Worm (Caenorhabditis elegans) whole organism, L4 larva: Measurements from ENCODE around the gene tag-280.

ENCODE experiments used
- F26F4.8 ChIP-seq: fragments of 200-800 bp; sonication (Bioruptor generic); conservative IDR thresholded peaks from 2 replicates; pipeline ENCODE4 v1.3.6; 2022; ENCODE audit warnings: missing genetic modification characterization, missing compliant biosample characterization
- F44E2.7 ChIP-seq: fragments of 200-800 bp; sonication (Bioruptor generic); IDR thresholded peaks from 2 replicates; pipeline ENCODE4 v2.1.2; 2022; ENCODE audit warnings: missing genetic modification characterization, missing compliant biosample characterization
- F49E8.2 ChIP-seq: sonication (generic microtip); optimal IDR thresholded peaks from 2 replicates; lab custom pipeline; 2016; ENCODE audit warnings: missing compliant biosample characterization, mild to moderate bottlenecking, missing genetic modification characterization, borderline replicate concordance
- Y105C5A.15 ChIP-seq: fragments of 200-800 bp; sonication (Bioruptor generic); IDR thresholded peaks from 2 replicates; pipeline ENCODE4 v1.3.6; 2022; ENCODE audit warnings: missing genetic modification characterization, missing compliant biosample characterization
- ZK337.2 ChIP-seq: fragments of 200-800 bp; sonication (Bioruptor generic); IDR thresholded peaks from 2 replicates; pipeline ENCODE4 v1.3.6; 2022; ENCODE audit warnings: missing genetic modification reagents, missing genetic modification characterization, missing compliant biosample characterization
- aha-1 ChIP-seq: fragments of 150-350 bp; peaks from one replicate; lab custom pipeline; 2014; ENCODE audit warnings: missing biosample characterization, missing genetic modification characterization
- ama-1 ChIP-seq: fragments of 150-350 bp; optimal IDR thresholded peaks from 2 replicates; lab custom pipeline; 2014; ENCODE audit warnings: inconsistent platforms, mixed read lengths
- attf-4 ChIP-seq: sonication (generic microtip); optimal IDR thresholded peaks from 3 replicates; lab custom pipeline; 2017; ENCODE audit warnings: missing biosample characterization, missing genetic modification characterization
- ceh-44 ChIP-seq: fragments of 200-800 bp; sonication (Bioruptor generic); IDR thresholded peaks from 2 replicates; pipeline ENCODE4 v1.3.6; 2022; ENCODE audit warnings: missing genetic modification reagents, missing genetic modification characterization, missing compliant biosample characterization
- daf-8 ChIP-seq: fragments of 200-800 bp; sonication (Bioruptor generic); IDR thresholded peaks from 2 replicates; pipeline ENCODE4 v1.3.6; 2022; ENCODE audit warnings: missing genetic modification characterization, missing compliant biosample characterization
- dmd-6 ChIP-seq: fragments of 200-800 bp; sonication (Bioruptor generic); IDR thresholded peaks from 2 replicates; pipeline ENCODE4 v1.3.6; 2022; ENCODE audit warnings: missing genetic modification reagents, missing genetic modification characterization, missing compliant biosample characterization
- dmd-8 ChIP-seq: fragments of 200-800 bp; sonication (Bioruptor generic); IDR thresholded peaks from 2 replicates; pipeline ENCODE4 v1.3.6; 2022; ENCODE audit warnings: missing genetic modification characterization, missing compliant biosample characterization
- dmd-9 ChIP-seq: fragments of 200-800 bp; sonication (Bioruptor generic); IDR thresholded peaks from 2 replicates; pipeline ENCODE4 v1.3.6; 2022; ENCODE audit warnings: missing genetic modification reagents, missing genetic modification characterization, missing compliant biosample characterization
- duxl-1 ChIP-seq: sonication (generic microtip); optimal IDR thresholded peaks from 2 replicates; lab custom pipeline; 2016; ENCODE audit warnings: mild to moderate bottlenecking, missing genetic modification characterization, moderate library complexity, missing compliant biosample characterization; ENCODE audit not compliant: poor library complexity
- fkh-10 ChIP-seq: fragments of 150-350 bp; optimal IDR thresholded peaks from 2 replicates; lab custom pipeline; 2014; ENCODE audit warnings: missing biosample characterization, missing genetic modification reagents, missing genetic modification characterization
- hmg-1.1 ChIP-seq: fragments of 200-800 bp; sonication (Bioruptor generic); IDR thresholded peaks from 2 replicates; pipeline ENCODE4 v1.3.6; 2022; ENCODE audit warnings: missing genetic modification reagents, missing genetic modification characterization, missing compliant biosample characterization
- jun-1 ChIP-seq: fragments of 150-350 bp; optimal IDR thresholded peaks from 2 replicates; lab custom pipeline; 2014; ENCODE audit warnings: missing biosample characterization, missing genetic modification reagents, missing genetic modification characterization
- lin-1 ChIP-seq: fragments of 200-800 bp; sonication (Bioruptor generic); IDR thresholded peaks from 2 replicates; pipeline ENCODE4 v1.3.6; 2022; ENCODE audit warnings: missing genetic modification reagents, missing genetic modification characterization, missing compliant biosample characterization
- lin-29 ChIP-seq: fragments of 200-800 bp; sonication (Bioruptor generic); IDR thresholded peaks from 2 replicates; pipeline ENCODE4 v1.3.6; 2022; ENCODE audit warnings: missing genetic modification reagents, missing genetic modification characterization, missing compliant biosample characterization
- madf-5 ChIP-seq, 2 experiments: fragments of 200-800 bp; sonication (Bioruptor generic); IDR thresholded peaks; 2 replicates each; pipeline ENCODE4 v1.3.6; 2022; ENCODE audit warnings: missing compliant biosample characterization in 2 of 2, missing genetic modification characterization in 2 of 2
- nhr-111 ChIP-seq: fragments of 200-800 bp; sonication (Bioruptor generic); optimal IDR thresholded peaks from 2 replicates; lab custom pipeline; 2018; ENCODE audit warnings: mild to moderate bottlenecking, missing genetic modification characterization, missing compliant biosample characterization
- nhr-28 ChIP-seq: fragments of 150-350 bp; optimal IDR thresholded peaks from 2 replicates; lab custom pipeline; 2014; ENCODE audit warnings: missing biosample characterization, missing genetic modification characterization
- nhr-42 ChIP-seq: fragments of 200-800 bp; sonication (Bioruptor generic); IDR thresholded peaks from 2 replicates; pipeline ENCODE4 v1.3.6; 2022; ENCODE audit warnings: missing genetic modification characterization, missing compliant biosample characterization
- nhr-48 ChIP-seq: sonication (generic microtip); optimal IDR thresholded peaks from 2 replicates; lab custom pipeline; 2016; ENCODE audit warnings: mild to moderate bottlenecking, missing genetic modification characterization, missing compliant biosample characterization
- nhr-6 ChIP-seq: fragments of 150-350 bp; optimal IDR thresholded peaks from 2 replicates; lab custom pipeline; 2014; ENCODE audit warnings: missing biosample characterization, missing genetic modification characterization
- nhr-76 ChIP-seq: fragments of 150-350 bp; optimal IDR thresholded peaks from 2 replicates; lab custom pipeline; 2014; ENCODE audit warnings: missing biosample characterization, missing genetic modification characterization
- pha-4 ChIP-seq, 2 experiments: fragments of 150-350 bp in 1 of 2; fragments of 200-800 bp in 1 of 2; sonication (Bioruptor generic) in 1 of 2; IDR thresholded peaks in 1 of 2; optimal IDR thresholded peaks in 1 of 2; 2 replicates each; pipeline versions ENCODE4 v1.3.6 to Lab custom; 2014 to 2022; ENCODE audit warnings: missing genetic modification characterization in 2 of 2, missing genetic modification reagents in 2 of 2, missing biosample characterization in 1 of 2, missing compliant biosample characterization in 1 of 2
- php-3 ChIP-seq: fragments of 200-800 bp; sonication (Bioruptor generic); IDR thresholded peaks from 2 replicates; pipeline ENCODE4 v1.3.6; 2022; ENCODE audit warnings: missing genetic modification reagents, missing genetic modification characterization, missing compliant biosample characterization
- rbr-2 ChIP-seq: sonication (generic microtip); optimal IDR thresholded peaks from 2 replicates; lab custom pipeline; 2016; ENCODE audit warnings: missing genotype, missing genetic modification characterization, missing compliant biosample characterization
- set-16 ChIP-seq: fragments of 200-800 bp; sonication (Bioruptor generic); IDR thresholded peaks from 2 replicates; pipeline ENCODE4 v1.3.6; 2022; ENCODE audit warnings: missing genetic modification reagents, missing genetic modification characterization, missing compliant biosample characterization
- snpc-1.2 ChIP-seq: fragments of 200-800 bp; sonication (Bioruptor generic); IDR thresholded peaks from 2 replicates; pipeline ENCODE4 v1.3.6; 2022; ENCODE audit warnings: missing genetic modification reagents, missing genetic modification characterization, missing compliant biosample characterization
- tag-97 ChIP-seq: fragments of 200-800 bp; sonication (Bioruptor generic); IDR thresholded peaks from 2 replicates; pipeline ENCODE4 v1.3.6; 2022; ENCODE audit warnings: missing genetic modification characterization, missing compliant biosample characterization
- unc-62 ChIP-seq, 3 experiments: fragments of 150-350 bp in 1 of 3; sonication (generic microtip); optimal IDR thresholded peaks in 2 of 3; peaks in 1 of 3; 1 replicate in 1 of 3; 2 replicates in 2 of 3; lab custom pipeline; 2014 to 2017; ENCODE audit warnings: missing biosample characterization in 3 of 3, missing genetic modification characterization in 3 of 3, missing genetic modification reagents in 3 of 3, missing genotype in 1 of 3
- vab-7 ChIP-seq: fragments of 200-800 bp; sonication (Bioruptor generic); IDR thresholded peaks from 2 replicates; pipeline ENCODE4 v1.3.6; 2022; ENCODE audit warnings: missing genetic modification reagents, missing genetic modification characterization, missing compliant biosample characterization
- zag-1 ChIP-seq: fragments of 150-350 bp; optimal IDR thresholded peaks from 2 replicates; lab custom pipeline; 2014; ENCODE audit warnings: missing biosample characterization, missing genetic modification characterization
- zfp-2 ChIP-seq: sonication (generic microtip); optimal IDR thresholded peaks from 2 replicates; lab custom pipeline; 2016; ENCODE audit warnings: mild to moderate bottlenecking, missing genetic modification characterization, missing compliant biosample characterization
- zip-2 ChIP-seq: fragments of 150-350 bp; optimal IDR thresholded peaks from 2 replicates; lab custom pipeline; 2014; ENCODE audit warnings: missing biosample characterization, missing genetic modification characterization
- ztf-11 ChIP-seq: fragments of 150-350 bp; optimal IDR thresholded peaks from 2 replicates; lab custom pipeline; 2014; ENCODE audit warnings: missing biosample characterization, missing genetic modification characterization

The tag-280 gene

DNA sequence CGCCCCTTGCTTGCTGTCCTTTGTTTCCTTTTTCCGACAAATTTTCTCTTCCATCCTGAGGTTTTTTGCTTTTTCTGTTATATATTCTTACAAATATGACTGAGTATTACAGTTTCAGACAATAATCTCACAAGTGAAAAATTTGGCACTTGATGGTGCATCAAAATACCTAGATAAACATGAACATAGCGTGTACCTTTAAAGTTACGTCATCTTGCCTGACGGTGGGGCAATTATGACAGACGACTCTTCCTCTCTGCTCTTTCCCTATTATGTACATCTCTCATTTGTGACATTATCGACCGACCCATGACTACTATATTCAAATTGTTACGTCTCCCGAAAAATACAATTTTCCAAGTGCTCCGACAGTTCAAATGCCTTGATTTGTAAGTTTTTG, 22.2 kb downstream of the tag-280 start, which contains the start of gene fbxb-102:
Gene fbxb-102 (plus strand): TSS at position 301 of the 400 bp plus-strand sequence.
- no peak for TF ChIP-seq nhr-111 (GFP tag; lab: Kevin White, UChicago)
- TF ChIP-seq madf-5 (GFP tag; IDR thresholded peaks at IDR 0.05; lab: Robert Waterston, UW): no peak
- TF ChIP-seq F44E2.7 (GFP tag; lab: Robert Waterston, UW): no peak
- TF ChIP-seq nhr-48 (tag; lab: Kevin White, UChicago): no peak
- no peak for TF ChIP-seq vab-7
- TF ChIP-seq snpc-1.2 (GFP tag; lab: Robert Waterston, UW): no peak
- no peak for TF ChIP-seq F26F4.8 (GFP tag; lab: Robert Waterston, UW)
- TF ChIP-seq ZK337.2 (GFP tag; lab: Robert Waterston, UW): no peak

DNA sequence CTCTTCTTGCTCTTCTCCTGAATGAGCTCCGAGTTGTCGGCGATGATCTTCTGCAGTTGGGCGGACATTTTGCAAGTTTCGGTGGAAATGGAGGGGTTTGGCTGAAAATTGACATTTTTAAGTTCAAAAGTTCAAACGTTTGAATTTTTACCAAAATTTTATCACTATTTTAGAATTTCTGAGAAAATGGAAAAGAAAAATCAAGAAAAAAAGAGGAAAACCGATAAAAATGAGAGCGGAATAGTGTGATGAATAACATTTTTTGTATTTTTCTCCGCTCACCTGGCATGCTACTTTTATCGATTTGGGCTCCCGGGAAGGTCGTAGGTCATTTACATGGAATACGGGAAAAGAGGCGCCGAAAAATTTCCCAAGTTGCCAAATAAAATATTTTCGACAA, 24.6 kb downstream of the tag-280 start, which contains the start of gene F15A4.10:
Gene F15A4.10 (minus strand): TSS at position 101 of the 400 bp plus-strand sequence.
- no peak for TF ChIP-seq F44E2.7 (GFP tag; lab: Robert Waterston, UW)
- 0 out of 2 replicates have a peak, but pooled peaks have one; percentile 0 for TF ChIP-seq set-16 (GFP tag; lab: Robert Waterston, UW)
- TF ChIP-seq, all 104 proteins: peak for 1

DNA sequence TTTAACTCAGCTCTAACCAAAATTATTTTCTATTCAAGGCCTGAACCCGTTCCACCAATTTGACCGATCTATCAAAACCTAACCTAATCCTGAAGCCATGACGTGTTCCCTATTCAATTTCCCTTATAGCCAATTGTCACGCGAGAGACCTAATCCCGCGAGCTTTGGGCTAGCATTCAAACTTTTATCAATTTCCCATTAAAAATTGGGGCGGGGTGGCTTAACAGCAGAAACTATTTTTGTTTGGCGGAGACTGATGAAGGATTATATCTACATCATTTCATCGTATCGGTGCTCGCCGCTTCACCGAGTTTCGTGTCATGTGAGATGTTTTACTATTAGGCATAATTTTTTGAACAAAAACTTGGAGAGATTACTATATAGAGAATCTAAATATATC, 28.4 kb downstream of the tag-280 start:
- TF ChIP-seq Y105C5A.15: no peak
- no peak for TF ChIP-seq daf-8
- TF ChIP-seq F26F4.8 (GFP tag; lab: Robert Waterston, UW): no peak
- no peak for TF ChIP-seq ceh-44 (GFP tag; lab: Robert Waterston, UW)

DNA sequence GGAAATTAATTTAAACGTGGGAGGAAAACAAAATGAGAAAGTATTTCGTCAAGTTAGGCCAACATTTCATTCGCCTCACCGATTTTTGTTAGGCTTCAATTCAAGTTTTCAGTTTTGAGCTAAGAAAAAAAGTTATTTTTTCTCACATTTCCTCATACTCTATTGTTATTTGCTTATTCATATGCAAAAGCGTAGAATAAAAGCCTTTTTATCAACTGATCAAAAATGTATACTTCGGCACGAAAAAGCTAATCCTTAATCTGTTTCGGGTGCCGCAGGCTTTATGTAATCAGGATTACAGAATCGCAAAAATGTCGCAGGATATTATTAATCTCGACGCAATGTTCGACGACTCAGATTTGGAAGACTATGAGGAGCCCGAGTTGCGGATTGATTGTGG, 29.5 kb downstream of the tag-280 start, which contains the start of gene T21B4.15:
Gene T21B4.15 (plus strand): TSS at position 301 of the 400 bp plus-strand sequence.
- no peak for TF ChIP-seq dmd-9 (GFP tag; lab: Robert Waterston, UW)

DNA sequence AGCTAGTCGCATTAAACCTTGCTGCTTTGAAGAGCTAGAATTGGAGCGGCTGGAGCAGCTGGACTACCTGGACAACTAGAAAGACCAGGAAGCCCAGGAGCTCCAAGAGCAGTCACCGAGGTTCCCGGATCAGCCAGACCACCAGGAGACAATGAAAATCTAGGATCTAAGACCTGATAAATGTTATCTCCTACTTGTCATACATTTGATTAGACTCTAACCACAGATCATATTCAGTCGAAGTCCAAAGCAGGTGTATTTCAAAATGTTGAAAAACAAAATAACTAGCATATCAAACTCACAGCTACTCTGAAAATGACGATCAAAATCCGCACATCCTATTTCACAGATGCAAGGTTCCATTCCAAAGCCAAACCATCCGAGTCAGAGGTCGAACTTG, 31.5 kb downstream of the tag-280 start, which contains the start of gene srz-6:
Gene srz-6 (plus strand): TSS at position 301 of the 400 bp plus-strand sequence.
- TF ChIP-seq nhr-76 (tag; lab: Kevin White, UChicago) (no peak), ztf-11 (tag; lab: Kevin White, UChicago) (no peak), Y105C5A.15 (no peak), duxl-1 (no peak), lin-1 (GFP tag; lab: Robert Waterston, UW) (no peak), hmg-1.1 (no peak), nhr-42 (no peak), nhr-28 (tag; lab: Kevin White, UChicago) (no peak), aha-1 (tag; lab: Kevin White, UChicago) (no peak), dmd-8 (GFP tag; lab: Robert Waterston, UW) (no peak), ama-1 (no peak), attf-4 (tag; lab: Kevin White, UChicago) (no peak), tag-97 (no peak), set-16 (GFP tag; lab: Robert Waterston, UW) (no peak), rbr-2 (tag; lab: Kevin White, UChicago) (no peak)
- TF ChIP-seq, all 104 proteins: peak for 0

DNA sequence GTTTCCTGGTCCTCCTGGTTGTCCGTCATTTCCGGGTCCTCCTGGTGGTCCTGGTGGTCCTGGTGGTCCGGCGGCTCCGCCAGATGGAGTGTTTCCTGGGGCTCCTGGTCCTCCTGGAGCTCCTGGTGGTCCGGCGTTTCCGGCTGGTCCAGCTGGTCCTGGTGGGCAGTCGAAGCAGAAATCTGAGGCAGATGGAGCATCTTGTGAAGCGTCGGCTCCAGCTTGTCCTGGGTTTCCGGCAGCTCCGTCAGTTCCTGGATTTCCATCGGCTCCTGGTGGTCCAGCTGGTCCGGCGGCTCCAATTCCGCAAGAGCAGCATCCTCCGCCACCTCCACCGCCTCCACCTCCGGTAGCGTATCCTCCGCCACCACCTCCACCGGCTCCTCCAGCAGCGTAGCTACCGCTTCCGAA, 33.6 kb downstream of the tag-280 start:
- TF ChIP-seq pha-4 (GFP tag; IDR thresholded peaks at IDR 0.05; lab: Robert Waterston, UW): 0 out of 2 replicates have a peak, but pooled peaks have one; percentile 49
- TF ChIP-seq pha-4 (tag; optimal IDR thresholded peaks at IDR 0.05; lab: Kevin White, UChicago): no peak
- TF ChIP-seq set-16 (GFP tag; lab: Robert Waterston, UW): peak; percentile 98
- TF ChIP-seq nhr-6 (tag; lab: Kevin White, UChicago): no peak
- TF ChIP-seq, all 104 proteins: peak for 2

DNA sequence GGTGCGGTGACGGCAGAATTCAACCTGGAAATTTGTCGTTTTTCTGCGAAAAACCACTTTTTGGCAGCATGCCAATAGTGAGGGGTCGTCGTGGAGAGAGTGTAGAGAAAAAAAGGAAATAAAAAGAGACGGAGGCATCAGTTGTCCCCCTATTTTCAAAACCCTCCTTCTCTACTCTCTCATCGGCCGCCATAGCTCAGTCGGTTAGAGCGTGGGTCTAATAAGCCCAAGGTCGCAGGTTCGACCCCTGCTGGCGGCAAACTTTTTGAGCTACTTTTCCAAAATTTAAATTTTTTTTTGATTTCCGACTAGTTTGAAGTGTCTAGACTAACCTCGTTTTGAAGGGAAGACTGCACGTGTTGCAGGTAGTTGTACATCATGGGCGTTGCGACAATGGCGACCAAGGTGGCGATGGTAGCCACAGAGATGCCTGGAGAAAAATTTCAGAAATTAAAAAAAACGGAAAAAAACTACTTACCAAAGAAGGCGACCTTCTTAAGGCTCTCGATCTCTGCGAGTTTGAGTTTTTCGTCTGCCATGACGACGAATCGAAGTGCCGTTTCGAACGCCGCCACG, 34.2 kb downstream of the tag-280 start, which contains the start of gene col-85:
Gene col-85 (minus strand): TSS at position 540 of the 576 bp plus-strand sequence.
- TF ChIP-seq set-16 (GFP tag; lab: Robert Waterston, UW) (no peak), F49E8.2 (tag; lab: Kevin White, UChicago) (peak; percentile 49), unc-62 (GFP tag; optimal IDR thresholded peaks at IDR 0.05 in 1 of 2; lab: Kevin White, UChicago) (peak in 1 of 2 experiments; percentile 79), unc-62 (tag; optimal IDR thresholded peaks at IDR 0.05; lab: Kevin White, UChicago) (no peak), jun-1 (tag; lab: Kevin White, UChicago) (no peak), fkh-10 (GFP tag; lab: Kevin White, UChicago) (peak; percentile 30), zag-1 (tag; lab: Kevin White, UChicago) (no peak), zip-2 (peak; percentile 60), nhr-76 (tag; lab: Kevin White, UChicago) (no peak), rbr-2 (tag; lab: Kevin White, UChicago) (peak; percentile 87), lin-29 (GFP tag; lab: Robert Waterston, UW) (peak; percentile 75), dmd-9 (GFP tag; lab: Robert Waterston, UW) (peak; percentile 87), zfp-2 (peak; percentile 48), php-3 (GFP tag; lab: Robert Waterston, UW) (peak; percentile 84), nhr-111 (GFP tag; lab: Kevin White, UChicago) (peak; percentile 73), dmd-6 (peak; percentile 79)
